Worm (Caenorhabditis elegans): ENCODE data around the gene T25D1.2.

DNA sequence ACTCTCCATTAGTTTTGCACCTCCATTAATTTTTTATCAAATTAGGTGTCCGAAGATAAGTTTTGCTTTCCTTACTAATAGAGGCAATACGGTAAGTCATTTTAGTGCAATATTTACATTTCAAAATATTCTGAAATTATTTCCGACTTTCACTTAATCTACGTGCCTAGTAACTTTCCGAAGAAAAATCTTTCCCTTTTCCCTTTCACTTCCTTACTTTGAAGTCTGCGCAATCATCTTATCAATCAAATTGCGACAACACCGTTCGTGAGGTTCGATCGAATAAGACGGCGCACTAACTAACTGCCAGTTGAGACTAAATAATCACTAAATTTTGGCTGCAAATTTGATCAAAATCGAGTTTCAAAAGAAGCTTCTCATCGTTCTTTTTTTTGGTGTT is 18.5 kb downstream of the T25D1.2 start:
- no peak for TF ChIP-seq elt-3 (tag; optimal IDR thresholded peaks at IDR 0.05)
- no peak for TF ChIP-seq ztf-4 (tag; optimal IDR thresholded peaks at IDR 0.05)
- no peak for TF ChIP-seq ztf-11 (tag; optimal IDR thresholded peaks at IDR 0.05)
- TF ChIP-seq fos-1 (tag; optimal IDR thresholded peaks at IDR 0.05) = no peak
- no peak for TF ChIP-seq ceh-16 (tag; optimal IDR thresholded peaks at IDR 0.05)
- no peak for TF ChIP-seq snpc-4 (tag; optimal IDR thresholded peaks at IDR 0.05)
- no peak for TF ChIP-seq mdl-1 (tag; optimal IDR thresholded peaks at IDR 0.05)
- no peak for TF ChIP-seq lin-11 (tag; optimal IDR thresholded peaks at IDR 0.05)
- no peak for TF ChIP-seq unc-62 (GFP tag; optimal IDR thresholded peaks at IDR 0.05)
